Worm (Caenorhabditis elegans) whole organism, L4 larva: ENCODE measurements around the gene srh-271.

Experiments
- D1046.2 ChIP-seq: fragments of 200-800 bp; sonication (Bioruptor generic); IDR thresholded peaks from 2 replicates; pipeline ENCODE4 v1.3.6; 2022; ENCODE audit warnings: missing genetic modification characterization, missing compliant biosample characterization
- F49E8.2 ChIP-seq: sonication (generic microtip); optimal IDR thresholded peaks from 2 replicates; lab custom pipeline; 2016; ENCODE audit warnings: missing compliant biosample characterization, mild to moderate bottlenecking, missing genetic modification characterization, borderline replicate concordance
- ama-1 ChIP-seq: fragments of 150-350 bp; optimal IDR thresholded peaks from 2 replicates; lab custom pipeline; 2014; ENCODE audit warnings: inconsistent platforms, mixed read lengths
- dpl-1 ChIP-seq: fragments of 150-350 bp; optimal IDR thresholded peaks from 2 replicates; lab custom pipeline; 2014; ENCODE audit warnings: missing biosample characterization, missing genetic modification reagents, missing genetic modification characterization
- fos-1 ChIP-seq: fragments of 150-350 bp; optimal IDR thresholded peaks from 2 replicates; lab custom pipeline; 2014; ENCODE audit warnings: missing biosample characterization, missing genetic modification characterization
- lin-39 ChIP-seq: fragments of 150-350 bp; optimal IDR thresholded peaks from 2 replicates; lab custom pipeline; 2014; ENCODE audit warnings: missing biosample characterization, missing genetic modification reagents, missing genetic modification characterization
- nhr-10 ChIP-seq: fragments of 150-350 bp; optimal IDR thresholded peaks from 2 replicates; lab custom pipeline; 2014; ENCODE audit warnings: missing biosample characterization, missing genetic modification characterization
- pqm-1 ChIP-seq: sonication (generic microtip); optimal IDR thresholded peaks from 2 replicates; lab custom pipeline; 2017; ENCODE audit warnings: missing biosample characterization, missing genetic modification characterization
- zag-1 ChIP-seq: fragments of 150-350 bp; optimal IDR thresholded peaks from 2 replicates; lab custom pipeline; 2014; ENCODE audit warnings: missing biosample characterization, missing genetic modification characterization

ce11 chrV:2621879-2622278, at the start of gene srh-271:
- TF ChIP-seq nhr-10 (tag; lab: Kevin White, UChicago) = no peak
- no peak for TF ChIP-seq ama-1 (lab: Kevin White, UChicago)
- TF ChIP-seq zag-1 (tag; lab: Kevin White, UChicago) = no peak
- TF ChIP-seq pqm-1 (tag; lab: Kevin White, UChicago) = no peak
- no peak for TF ChIP-seq D1046.2 (GFP tag; lab: Robert Waterston, UW)
- no peak for TF ChIP-seq F49E8.2
- no peak for TF ChIP-seq fos-1 (tag; lab: Kevin White, UChicago)
- TF ChIP-seq dpl-1 = no peak
- TF ChIP-seq lin-39 (tag; lab: Kevin White, UChicago) = no peak
